Worm (Caenorhabditis elegans) whole organism, L4/young adult: ENCODE measurements around the gene col-171.

Source experiments
- W03F9.2 ChIP-seq: fragments of 150-350 bp; optimal IDR thresholded peaks from 2 replicates; lab custom pipeline; 2014; ENCODE audit warnings: missing biosample characterization, missing genetic modification characterization
- dao-5 ChIP-seq: sonication (generic microtip); optimal IDR thresholded peaks from 2 replicates; lab custom pipeline; 2016; ENCODE audit warnings: missing genotype, missing genetic modification characterization, moderate library complexity, missing compliant biosample characterization

ce11 chrX:6334602-6335001, 504 bp downstream of the col-171 start:
- TF ChIP-seq W03F9.2 (tag; lab: Kevin White, UChicago) (no peak), dao-5 (tag; lab: Kevin White, UChicago) (no peak)
